Worm (Caenorhabditis elegans) whole organism, early embryonic: ENCODE results near the gene R07E5.15.

Experiments used
- B0310.2 ChIP-seq: sonication (generic microtip); optimal IDR thresholded peaks from 2 replicates; lab custom pipeline; 2016; ENCODE audit warnings: mild to moderate bottlenecking, missing genetic modification characterization, missing compliant biosample characterization
- F13C5.2 ChIP-seq: sonication (generic microtip); optimal IDR thresholded peaks from 2 replicates; lab custom pipeline; 2017; ENCODE audit warnings: mild to moderate bottlenecking, missing genetic modification characterization, inconsistent platforms, missing compliant biosample characterization
- aly-1 ChIP-seq: sonication (generic microtip); optimal IDR thresholded peaks from 2 replicates; lab custom pipeline; 2016; ENCODE audit warnings: missing genetic modification characterization, missing compliant biosample characterization
- ama-1 ChIP-seq: fragments of 150-350 bp; optimal IDR thresholded peaks from 2 replicates; lab custom pipeline; 2014
- ceh-13 ChIP-seq: fragments of 200-800 bp; sonication (Bioruptor generic); optimal IDR thresholded peaks from 2 replicates; lab custom pipeline; 2018; ENCODE audit warnings: mild to moderate bottlenecking, missing genetic modification characterization, missing compliant biosample characterization
- ceh-36 ChIP-seq: sonication (generic microtip); optimal IDR thresholded peaks from 2 replicates; lab custom pipeline; 2016; ENCODE audit warnings: missing genetic modification characterization, inconsistent platforms, missing compliant biosample characterization
- ets-7 ChIP-seq: sonication (generic microtip); optimal IDR thresholded peaks from 2 replicates; lab custom pipeline; 2016; ENCODE audit warnings: missing genotype, missing genetic modification characterization, missing compliant biosample characterization
- flt-1 ChIP-seq: fragments of 200-800 bp; sonication (Bioruptor generic); IDR thresholded peaks from 2 replicates; pipeline ENCODE4 v1.3.6; 2022; ENCODE audit warnings: missing genetic modification characterization, missing compliant biosample characterization
- hmbx-1 ChIP-seq: sonication (generic microtip); optimal IDR thresholded peaks from 2 replicates; lab custom pipeline; 2016; ENCODE audit warnings: mild to moderate bottlenecking, missing genetic modification characterization, missing compliant biosample characterization
- hmg-4 ChIP-seq: fragments of 200-800 bp; sonication (Bioruptor generic); optimal IDR thresholded peaks from 2 replicates; lab custom pipeline; 2018; ENCODE audit warnings: mild to moderate bottlenecking, missing genetic modification characterization, missing compliant biosample characterization
- hnd-1 ChIP-seq: sonication (generic microtip); optimal IDR thresholded peaks from 2 replicates; lab custom pipeline; 2016; ENCODE audit warnings: missing genetic modification characterization, missing compliant biosample characterization
- pes-1 ChIP-seq: fragments of 200-800 bp; sonication (Bioruptor generic); IDR thresholded peaks from 2 replicates; pipeline ENCODE4 v1.3.6; 2022; ENCODE audit warnings: missing genetic modification reagents, missing genetic modification characterization, missing compliant biosample characterization
- scrt-1 ChIP-seq: fragments of 200-800 bp; sonication (Bioruptor generic); IDR thresholded peaks from 2 replicates; pipeline ENCODE4 v1.3.6; 2022; ENCODE audit warnings: missing genetic modification characterization, missing compliant biosample characterization
- sea-1 ChIP-seq: fragments of 200-800 bp; sonication (Bioruptor generic); conservative IDR thresholded peaks from 2 replicates; pipeline ENCODE4 v1.3.6; 2022; ENCODE audit warnings: missing genetic modification characterization, missing compliant biosample characterization
- tbx-11 ChIP-seq: fragments of 200-800 bp; sonication (Bioruptor generic); IDR thresholded peaks from 2 replicates; pipeline ENCODE4 v1.3.6; 2022; ENCODE audit warnings: missing genetic modification characterization, missing compliant biosample characterization
- tbx-37 ChIP-seq: fragments of 200-800 bp; sonication (Bioruptor generic); conservative IDR thresholded peaks from 2 replicates; pipeline ENCODE4 v1.3.6; 2022; ENCODE audit warnings: missing genetic modification reagents, missing genetic modification characterization, missing compliant biosample characterization
- tra-4 ChIP-seq: sonication (generic microtip); optimal IDR thresholded peaks from 2 replicates; lab custom pipeline; 2017; ENCODE audit warnings: missing genetic modification characterization, missing compliant biosample characterization

R07E5.15 gene

ce11 chrIII:4380835-4381234 lies 20.4 kb upstream of the R07E5.15 start:
- no peak for TF ChIP-seq ama-1 (lab: Kevin White, UChicago)
- TF ChIP-seq F13C5.2, result peak; percentile 11
- TF ChIP-seq ets-7 (tag; lab: Kevin White, UChicago), result no peak

- TF ChIP-seq hmg-4 (no peak), scrt-1 (GFP tag; lab: Robert Waterston, UW) (no peak), tbx-37 (no peak), aly-1 (tag; lab: Kevin White, UChicago) (no peak), hmbx-1 (no peak), ama-1 (lab: Kevin White, UChicago) (no peak), hnd-1 (tag; lab: Kevin White, UChicago) (no peak), flt-1 (GFP tag; lab: Robert Waterston, UW) (no peak), pes-1 (GFP tag; lab: Robert Waterston, UW) (no peak), tra-4 (tag; lab: Kevin White, UChicago) (no peak), ets-7 (tag; lab: Kevin White, UChicago) (no peak), ceh-36 (no peak), tbx-11 (no peak), F13C5.2 (no peak), sea-1 (GFP tag; lab: Robert Waterston, UW) (no peak), ceh-13 (no peak), B0310.2 (tag; lab: Kevin White, UChicago) (no peak)
These were observed 19.9 kb upstream of the R07E5.15 start, which contains the start of gene pals-27 for ce11 chrIII:4381343-4381742. TSS of gene pals-27 (plus strand) at chrIII:4381643.

ce11 chrIII:4382118-4382517 lies 19.1 kb upstream of the R07E5.15 start:
- TF ChIP-seq F13C5.2, result no peak
- no peak for TF ChIP-seq ceh-36
- TF ChIP-seq tra-4 (tag; lab: Kevin White, UChicago), result no peak
- TF ChIP-seq tbx-37, result no peak
- TF ChIP-seq pes-1 (GFP tag; lab: Robert Waterston, UW), result no peak
- no peak for TF ChIP-seq scrt-1 (GFP tag; lab: Robert Waterston, UW)
- TF ChIP-seq ama-1 (lab: Kevin White, UChicago), result no peak
- no peak for TF ChIP-seq aly-1 (tag; lab: Kevin White, UChicago)
- no peak for TF ChIP-seq hmg-4

- TF ChIP-seq tbx-11 (no peak), pes-1 (GFP tag; lab: Robert Waterston, UW) (no peak), scrt-1 (GFP tag; lab: Robert Waterston, UW) (no peak)
These were observed 16.8 kb upstream of the R07E5.15 start, which contains the start of gene pals-28 for ce11 chrIII:4384487-4384886. TSS of gene pals-28 (plus strand) at chrIII:4384787.

- no peak for TF ChIP-seq tra-4 (tag; lab: Kevin White, UChicago)
- TF ChIP-seq B0310.2 (tag; lab: Kevin White, UChicago), result no peak
- no peak for TF ChIP-seq aly-1 (tag; lab: Kevin White, UChicago)
- TF ChIP-seq tbx-37, result no peak
- TF ChIP-seq ets-7 (tag; lab: Kevin White, UChicago), result no peak
- no peak for TF ChIP-seq scrt-1 (GFP tag; lab: Robert Waterston, UW)
- TF ChIP-seq ama-1 (lab: Kevin White, UChicago), result no peak
- TF ChIP-seq flt-1 (GFP tag; lab: Robert Waterston, UW), result no peak
- TF ChIP-seq pes-1 (GFP tag; lab: Robert Waterston, UW), result no peak
- TF ChIP-seq tbx-11, result no peak
- TF ChIP-seq ceh-36, result no peak
- no peak for TF ChIP-seq ceh-13
These were observed 10.8 kb upstream of the R07E5.15 start for ce11 chrIII:4390421-4390820.

ce11 chrIII:4391319-4391718 lies 9.9 kb upstream of the R07E5.15 start:
- TF ChIP-seq hmbx-1, result no peak
- TF ChIP-seq tbx-37, result no peak
- no peak for TF ChIP-seq pes-1 (GFP tag; lab: Robert Waterston, UW)
- TF ChIP-seq ets-7 (tag; lab: Kevin White, UChicago), result no peak
- TF ChIP-seq hmg-4, result no peak
- no peak for TF ChIP-seq F13C5.2
- no peak for TF ChIP-seq ceh-36
- TF ChIP-seq aly-1 (tag; lab: Kevin White, UChicago), result no peak
- TF ChIP-seq ceh-13, result no peak
- no peak for TF ChIP-seq B0310.2 (tag; lab: Kevin White, UChicago)
- TF ChIP-seq ama-1 (lab: Kevin White, UChicago), result no peak
- TF ChIP-seq scrt-1 (GFP tag; lab: Robert Waterston, UW), result no peak
- no peak for TF ChIP-seq tra-4 (tag; lab: Kevin White, UChicago)
- no peak for TF ChIP-seq hnd-1 (tag; lab: Kevin White, UChicago)
- TF ChIP-seq tbx-11, result no peak
- no peak for TF ChIP-seq sea-1 (GFP tag; lab: Robert Waterston, UW)
- no peak for TF ChIP-seq flt-1 (GFP tag; lab: Robert Waterston, UW)

ce11 chrIII:4391938-4392337 lies 9.3 kb upstream of the R07E5.15 start:
- TF ChIP-seq ama-1 (lab: Kevin White, UChicago), result no peak
- TF ChIP-seq tbx-37, result no peak
- TF ChIP-seq hmg-4, result no peak
- no peak for TF ChIP-seq hmbx-1

ce11 chrIII:4394496-4394895 lies 6.7 kb upstream of the R07E5.15 start, which contains the start of gene R07E5.4:
TSS of gene R07E5.4 (plus strand) at chrIII:4394796.
- TF ChIP-seq tra-4 (tag; lab: Kevin White, UChicago) (no peak), flt-1 (GFP tag; lab: Robert Waterston, UW) (no peak), ets-7 (tag; lab: Kevin White, UChicago) (no peak), hnd-1 (tag; lab: Kevin White, UChicago) (no peak), hmbx-1 (no peak), ceh-36 (no peak), B0310.2 (tag; lab: Kevin White, UChicago) (no peak), tbx-37 (no peak), ama-1 (lab: Kevin White, UChicago) (no peak), sea-1 (GFP tag; lab: Robert Waterston, UW) (no peak), aly-1 (tag; lab: Kevin White, UChicago) (no peak), ceh-13 (no peak), F13C5.2 (no peak), pes-1 (GFP tag; lab: Robert Waterston, UW) (no peak), hmg-4 (no peak)
